Fruit fly (Drosophila melanogaster): ENCODE results near the gene Ugt36A1.
A peak's percentile ranks its signal among the peaks of the same experiment; 100 is the strongest.

Ugt36A1 gene

DNA sequence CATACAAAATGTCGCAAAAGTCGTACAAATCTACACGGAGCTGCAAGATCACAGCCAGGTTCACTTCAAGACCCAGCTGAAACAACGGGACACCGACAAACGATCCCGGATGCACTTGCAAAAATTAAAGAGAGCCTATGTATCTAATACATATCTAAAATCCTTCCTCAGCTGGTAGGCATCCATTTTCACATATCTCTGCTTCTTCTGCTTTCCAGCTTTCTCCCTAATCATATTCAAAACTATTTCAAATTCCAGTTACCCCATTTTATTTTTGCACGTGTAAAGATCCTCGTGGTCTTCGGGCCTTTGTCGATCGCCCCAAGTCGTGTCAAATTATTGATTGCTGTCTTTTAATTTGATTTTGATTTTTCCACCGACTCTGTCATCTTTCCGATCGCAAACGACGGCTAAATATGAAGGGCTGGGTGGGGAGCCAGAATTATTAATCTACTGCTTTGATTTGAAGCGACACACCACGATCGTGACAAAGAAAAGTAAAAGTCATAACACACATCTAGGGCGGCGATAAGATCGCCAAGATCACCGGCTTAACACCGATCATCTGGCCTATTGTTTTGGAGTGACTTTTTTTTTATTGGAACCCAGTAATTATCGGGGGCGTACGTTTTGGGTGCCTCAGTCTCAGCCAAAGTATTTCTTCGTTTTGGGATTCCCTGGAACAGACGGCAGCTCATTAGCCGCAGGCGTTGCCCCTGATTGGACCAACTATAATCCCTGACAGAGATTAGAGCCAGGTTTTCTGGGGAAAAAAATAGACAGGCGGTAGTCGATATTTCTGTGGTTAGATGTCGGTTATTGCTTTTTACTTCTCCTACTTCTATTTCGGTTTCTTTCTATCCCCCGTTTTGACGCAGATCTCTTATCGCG lies 35.2 kb upstream of the Ugt36A1 start (continued):
- TF ChIP-seq Bdp1 (GFP tag; optimal IDR thresholded peaks at IDR 0.05) (no peak), CG4820 (GFP tag; optimal IDR thresholded peaks at IDR 0.05) (no peak), prd (optimal IDR thresholded peaks at IDR 0.05) (no peak), prd (GFP tag; IDR thresholded peaks at IDR 0.05) (peak; percentile 12; the same call in 1 of the 3 replicates), CG18619 (GFP tag; optimal IDR thresholded peaks at IDR 0.05) (no peak)

- TF ChIP-seq Ravus (GFP tag; IDR thresholded peaks at IDR 0.05) (no peak), CG1233 (GFP tag; optimal IDR thresholded peaks at IDR 0.05) (no peak), CG4360 (GFP tag; IDR thresholded peaks at IDR 0.05) (peak; percentile 53), inv (GFP tag; IDR thresholded peaks at IDR 0.05; ENCODE audit: partially characterized antibody) (no peak), Usf (GFP tag; optimal IDR thresholded peaks at IDR 0.05) (no peak), Trl (optimal IDR thresholded peaks at IDR 0.05) (no peak), Trl (GFP tag; optimal IDR thresholded peaks at IDR 0.05) (no peak), bigmax (GFP tag; optimal IDR thresholded peaks at IDR 0.05) (no peak), Jarid2 (GFP tag; optimal IDR thresholded peaks at IDR 0.05) (no peak), luna (GFP tag; optimal IDR thresholded peaks at IDR 0.05) (no peak), CG15696 (tag; optimal IDR thresholded peaks at IDR 0.05) (peak; percentile 59), CG9727 (GFP tag; optimal IDR thresholded peaks at IDR 0.05) (no peak), Oaz (GFP tag; IDR thresholded peaks at IDR 0.05) (no peak), CG17612 (GFP tag; IDR thresholded peaks at IDR 0.05) (no peak), Hsf (GFP tag; optimal IDR thresholded peaks at IDR 0.05) (no peak), CG10654 (GFP tag; optimal IDR thresholded peaks at IDR 0.05) (no peak), CG12391 (tag; optimal IDR thresholded peaks at IDR 0.05) (no peak), tll (GFP tag; optimal IDR thresholded peaks at IDR 0.05) (peak in 1 of 2 experiments; percentile 49), HmgD (GFP tag; optimal IDR thresholded peaks at IDR 0.05) (no peak), CG6791 (GFP tag; IDR thresholded peaks at IDR 0.05; ENCODE audit: partially characterized antibody) (no peak), Ets97D (GFP tag; optimal IDR thresholded peaks at IDR 0.05) (no peak), corto (GFP tag; optimal IDR thresholded peaks at IDR 0.05) (no peak), fd102C (GFP tag; optimal IDR thresholded peaks at IDR 0.05) (peak; percentile 59), pros (GFP tag; optimal IDR thresholded peaks at IDR 0.05) (no peak)
Observed at dm6 chr2L:3584296-3584671, 34.6 kb upstream of the Ugt36A1 start.

- TF ChIP-seq ind (GFP tag; optimal IDR thresholded peaks at IDR 0.05) (no peak), org-1 (GFP tag; optimal IDR thresholded peaks at IDR 0.05) (no peak), jing (GFP tag; optimal IDR thresholded peaks at IDR 0.05) (no peak), sens (GFP tag) (peak; percentile 23), grau (tag; optimal IDR thresholded peaks at IDR 0.05) (peak; percentile 69), chm (GFP tag; IDR thresholded peaks at IDR 0.05) (no peak), CG12769 (tag; optimal IDR thresholded peaks at IDR 0.05) (no peak), Antp (GFP tag; optimal IDR thresholded peaks at IDR 0.05) (no peak), CG8089 (GFP tag; optimal IDR thresholded peaks at IDR 0.05) (no peak), CG14050 (GFP tag; IDR thresholded peaks at IDR 0.05) (no peak), CG8281 (tag; optimal IDR thresholded peaks at IDR 0.05) (peak; percentile 33), crc (GFP tag; optimal IDR thresholded peaks at IDR 0.05) (no peak), Ets65A (GFP tag) (peak; percentile 22), lbe (GFP tag; optimal IDR thresholded peaks at IDR 0.05) (no peak), CG2875 (GFP tag; optimal IDR thresholded peaks at IDR 0.05) (no peak), Doc2 (GFP tag; IDR thresholded peaks at IDR 0.05) (no peak), tap (tag; optimal IDR thresholded peaks at IDR 0.05) (no peak), rib (GFP tag; IDR thresholded peaks at IDR 0.05) (no peak), Spps (tag; optimal IDR thresholded peaks at IDR 0.05) (no peak), TFAM (GFP tag; optimal IDR thresholded peaks at IDR 0.05) (no peak)
Observed at dm6 chr2L:3585318-3585717, 33.6 kb upstream of the Ugt36A1 start.
